Worm (Caenorhabditis elegans) whole organism, mixed stage, embryonic: Measurements from ENCODE around the gene C34C12.6.

Experiments
- blmp-1 ChIP-seq: fragments of 150-350 bp; optimal IDR thresholded peaks from 2 replicates; lab custom pipeline; 2014; ENCODE audit warnings: missing biosample characterization, missing genetic modification characterization
- elt-1 ChIP-seq: sonication (generic microtip); optimal IDR thresholded peaks from 2 replicates; lab custom pipeline; 2017; ENCODE audit warnings: missing genetic modification characterization, mild to moderate bottlenecking, missing compliant biosample characterization, antibody characterized with exemption, moderate library complexity, borderline replicate concordance; ENCODE audit not compliant: insufficient read depth
- lin-13 ChIP-seq: fragments of 150-350 bp; optimal IDR thresholded peaks from 2 replicates; lab custom pipeline; 2014; ENCODE audit warnings: missing biosample characterization, missing genetic modification characterization
- lsy-2 ChIP-seq: fragments of 150-350 bp; optimal IDR thresholded peaks from 2 replicates; lab custom pipeline; 2014; ENCODE audit warnings: missing biosample characterization, missing genetic modification characterization
- mab-5 ChIP-seq: fragments of 150-350 bp; optimal IDR thresholded peaks from 2 replicates; lab custom pipeline; 2014; ENCODE audit warnings: missing biosample characterization, missing genetic modification characterization
- mep-1 ChIP-seq: fragments of 150-350 bp; optimal IDR thresholded peaks from 2 replicates; lab custom pipeline; 2017; ENCODE audit warnings: missing biosample characterization, missing genetic modification reagents, missing genetic modification characterization, inconsistent platforms
- nhr-237 ChIP-seq: fragments of 150-350 bp; optimal IDR thresholded peaks from 2 replicates; lab custom pipeline; 2014; ENCODE audit warnings: missing biosample characterization, missing genetic modification characterization
- nhr-28 ChIP-seq: fragments of 150-350 bp; optimal IDR thresholded peaks from 2 replicates; lab custom pipeline; 2014; ENCODE audit warnings: missing biosample characterization, missing genetic modification characterization
- pha-4 ChIP-seq: fragments of 150-350 bp; optimal IDR thresholded peaks from 2 replicates; lab custom pipeline; 2018; ENCODE audit warnings: missing biosample characterization, missing genetic modification reagents, missing genetic modification characterization
- snpc-4 ChIP-seq: fragments of 150-350 bp; optimal IDR thresholded peaks from 2 replicates; lab custom pipeline; 2014; ENCODE audit warnings: missing biosample characterization, missing genetic modification characterization
- unc-62 ChIP-seq: fragments of 150-350 bp; optimal IDR thresholded peaks from 2 replicates; lab custom pipeline; 2014; ENCODE audit warnings: missing biosample characterization, missing genetic modification reagents, missing genetic modification characterization
- ztf-11 ChIP-seq: fragments of 150-350 bp; optimal IDR thresholded peaks from 2 replicates; lab custom pipeline; 2014; ENCODE audit warnings: missing biosample characterization, missing genetic modification characterization

- TF ChIP-seq unc-62 (GFP tag; lab: Kevin White, UChicago) (no peak), lsy-2 (no peak), mab-5 (tag; lab: Kevin White, UChicago) (no peak), lin-13 (tag; lab: Kevin White, UChicago) (no peak), nhr-28 (tag; lab: Kevin White, UChicago) (no peak), nhr-237 (tag; lab: Kevin White, UChicago) (no peak), pha-4 (tag; lab: Kevin White, UChicago) (no peak), snpc-4 (tag; lab: Kevin White, UChicago) (no peak), blmp-1 (tag; lab: Kevin White, UChicago) (no peak), mep-1 (tag; lab: Kevin White, UChicago) (no peak), ztf-11 (no peak), elt-1 (tag; lab: Kevin White, UChicago) (no peak)
Observed at ce11 chrIII:3469646-3470045, 12.7 kb upstream of the C34C12.6 start, which contains the start of gene smim-14.
